Fruit fly (Drosophila melanogaster): ENCODE data around the gene msopa.

dm6 chr3L:22082420-22082819, at the start of gene msopa:
- no peak for TF ChIP-seq h (GFP tag; optimal IDR thresholded peaks at IDR 0.05)
- TF ChIP-seq N (GFP tag; optimal IDR thresholded peaks at IDR 0.05) = no peak
- no peak for TF ChIP-seq Abd-B (GFP tag; optimal IDR thresholded peaks at IDR 0.05)
- TF ChIP-seq Hnf4 (GFP tag; optimal IDR thresholded peaks at IDR 0.05) = no peak
- TF ChIP-seq fru (GFP tag; optimal IDR thresholded peaks at IDR 0.05) = no peak
- no peak for TF ChIP-seq br (GFP tag; optimal IDR thresholded peaks at IDR 0.05)
- no peak for TF ChIP-seq Rel (GFP tag; optimal IDR thresholded peaks at IDR 0.05)
- TF ChIP-seq Rel (tag; optimal IDR thresholded peaks at IDR 0.05) = no peak
- no peak for TF ChIP-seq usp (GFP tag; optimal IDR thresholded peaks at IDR 0.05)
- TF ChIP-seq psq (GFP tag; optimal IDR thresholded peaks at IDR 0.05) = no peak
- no peak for TF ChIP-seq Vsx2 (GFP tag; optimal IDR thresholded peaks at IDR 0.05; ENCODE audit: partially characterized antibody)
- TF ChIP-seq pan (optimal IDR thresholded peaks at IDR 0.05) = no peak
